Worm (Caenorhabditis elegans): ENCODE results near the gene nuo-4.

nuo-4 gene

ce11 chrIII:7152569-7152968 lies 6.0 kb downstream of the nuo-4 start:
- peak; percentile 37 for TF ChIP-seq nhr-23 (tag; optimal IDR thresholded peaks at IDR 0.05)
- no peak for TF ChIP-seq tbx-2 (tag; optimal IDR thresholded peaks at IDR 0.05)

DNA sequence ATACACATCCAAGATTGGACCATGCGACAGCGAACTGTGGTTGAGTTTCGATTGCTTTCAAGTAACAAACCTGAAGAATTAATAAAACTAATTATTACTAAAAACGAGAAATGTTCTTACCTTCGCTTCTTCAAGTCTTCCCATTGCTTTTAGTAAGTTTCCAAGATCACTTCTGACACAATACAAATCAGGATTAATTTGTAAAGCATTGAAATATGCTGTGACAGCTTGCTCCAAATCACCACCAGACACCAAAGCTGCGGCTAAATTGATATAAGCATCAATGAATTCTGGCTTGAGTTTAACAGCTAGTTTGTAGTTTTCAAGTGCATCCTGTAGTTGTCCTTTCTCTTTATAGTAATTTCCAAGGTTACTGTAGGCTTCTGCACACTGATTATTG lies 8.4 kb downstream of the nuo-4 start:
- TF ChIP-seq nhr-76 (tag; optimal IDR thresholded peaks at IDR 0.05) (no peak), fos-1 (tag; optimal IDR thresholded peaks at IDR 0.05) (no peak), ceh-82 (tag; optimal IDR thresholded peaks at IDR 0.05) (no peak), tbx-2 (tag; optimal IDR thresholded peaks at IDR 0.05) (no peak), elt-2 (tag; optimal IDR thresholded peaks at IDR 0.05) (no peak), aly-2 (tag; optimal IDR thresholded peaks at IDR 0.05) (no peak)

DNA sequence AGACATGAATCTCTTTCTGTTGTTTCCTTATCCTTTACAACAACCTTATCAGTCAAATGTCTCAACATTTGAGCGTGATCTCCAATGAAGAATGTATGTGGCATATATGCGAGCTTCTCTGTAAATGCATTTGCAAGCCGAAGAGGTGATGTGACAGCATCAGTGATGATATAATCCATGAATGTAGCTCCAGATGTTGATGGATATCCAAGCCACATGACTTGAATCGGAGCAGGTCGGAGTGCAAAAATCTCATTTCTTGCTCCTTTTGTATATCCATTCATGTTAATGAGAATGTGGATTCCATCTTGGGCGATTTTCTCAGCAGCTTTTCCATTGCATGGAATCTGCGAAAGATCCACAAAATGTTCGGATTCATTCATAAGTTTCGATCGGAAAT lies 10.4 kb downstream of the nuo-4 start:
- TF ChIP-seq lin-15B (tag; optimal IDR thresholded peaks at IDR 0.05) (no peak), nhr-11 (tag; optimal IDR thresholded peaks at IDR 0.05) (no peak)

- TF ChIP-seq nhr-67 (tag; optimal IDR thresholded peaks at IDR 0.05) (no peak), nhr-23 (tag; optimal IDR thresholded peaks at IDR 0.05) (no peak), aly-2 (tag; optimal IDR thresholded peaks at IDR 0.05) (no peak), ama-1 (optimal IDR thresholded peaks at IDR 0.05) (no peak), sea-2 (GFP tag; optimal IDR thresholded peaks at IDR 0.05) (no peak), egl-27 (tag; optimal IDR thresholded peaks at IDR 0.05) (no peak), skn-1 (tag; optimal IDR thresholded peaks at IDR 0.05) (no peak), nhr-237 (tag; optimal IDR thresholded peaks at IDR 0.05) (no peak), R02D3.7 (tag; optimal IDR thresholded peaks at IDR 0.05) (no peak)
Measured at ce11 chrIII:7146341-7146740, 12.3 kb downstream of the nuo-4 start.

DNA sequence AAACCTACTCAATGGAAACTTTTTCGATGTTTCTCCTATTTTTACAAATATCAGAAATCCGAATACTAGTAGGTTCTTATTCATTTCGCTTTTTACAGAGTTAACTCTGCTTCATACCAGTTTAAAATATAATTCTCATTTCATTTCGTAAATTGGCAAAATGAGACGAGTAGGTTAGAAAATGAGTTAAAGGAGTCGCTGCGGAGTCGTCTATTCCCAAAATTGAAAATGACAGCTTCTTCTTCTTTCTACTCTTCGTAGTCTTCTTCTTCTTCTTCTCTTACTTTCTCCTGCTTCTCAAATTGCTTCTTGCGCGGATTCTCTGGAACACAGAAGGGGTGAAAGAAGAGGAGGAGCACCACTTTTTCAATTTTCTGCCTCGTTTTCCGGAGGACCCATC lies 13.9 kb downstream of the nuo-4 start, which contains the start of gene glr-2:
Gene glr-2, minus strand, starts transcription at position 211 of the 400 bp plus-strand sequence.
- no peak for TF ChIP-seq aly-2 (tag; optimal IDR thresholded peaks at IDR 0.05)
- no peak for TF ChIP-seq mml-1 (tag; optimal IDR thresholded peaks at IDR 0.05)
- TF ChIP-seq hmg-11 (tag; optimal IDR thresholded peaks at IDR 0.05) = no peak
- TF ChIP-seq zag-1 (tag; optimal IDR thresholded peaks at IDR 0.05) = no peak
- TF ChIP-seq fkh-2 (tag; optimal IDR thresholded peaks at IDR 0.05) = no peak
- TF ChIP-seq ceh-82 (tag; optimal IDR thresholded peaks at IDR 0.05) = no peak
- no peak for TF ChIP-seq sea-2 (GFP tag; optimal IDR thresholded peaks at IDR 0.05)
- TF ChIP-seq elt-1 (tag; optimal IDR thresholded peaks at IDR 0.05) = no peak
- no peak for TF ChIP-seq jun-1 (tag; optimal IDR thresholded peaks at IDR 0.05)
- TF ChIP-seq pqm-1 (tag; optimal IDR thresholded peaks at IDR 0.05) = no peak
- TF ChIP-seq pha-4 (tag; optimal IDR thresholded peaks at IDR 0.05) = no peak
- no peak for TF ChIP-seq nhr-12 (tag; optimal IDR thresholded peaks at IDR 0.05)
- TF ChIP-seq nhr-76 (tag; optimal IDR thresholded peaks at IDR 0.05) = no peak

DNA sequence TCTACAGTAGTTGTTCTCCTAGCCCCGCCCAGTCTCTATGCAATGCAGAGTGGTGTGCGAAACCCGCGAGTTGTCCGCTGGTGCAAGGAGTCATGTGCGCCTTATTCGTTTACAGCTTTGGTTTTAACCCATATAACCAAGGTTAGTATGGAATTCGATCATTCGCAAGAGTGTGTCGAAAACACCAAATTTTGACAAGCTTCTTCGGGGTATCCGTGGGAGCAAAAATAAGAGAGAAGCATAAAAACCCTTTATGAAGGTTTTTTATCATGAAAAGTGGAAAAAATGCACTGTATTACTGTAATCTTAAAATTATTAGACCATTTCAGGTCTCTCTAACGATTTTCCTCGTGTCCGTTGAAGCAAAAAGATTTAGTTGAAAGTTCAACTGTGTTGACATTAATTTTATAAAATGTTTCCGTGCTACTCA lies 16.4 kb downstream of the nuo-4 start:
- TF ChIP-seq lin-15B (tag; optimal IDR thresholded peaks at IDR 0.05) (no peak), ceh-82 (tag; optimal IDR thresholded peaks at IDR 0.05) (no peak), snpc-4 (tag; optimal IDR thresholded peaks at IDR 0.05) (peak; percentile 97), nhr-25 (tag; optimal IDR thresholded peaks at IDR 0.05) (peak; percentile 11), nfya-1 (tag; optimal IDR thresholded peaks at IDR 0.05; ENCODE audit: insufficient read depth) (peak; percentile 43), ceh-28 (tag; optimal IDR thresholded peaks at IDR 0.05) (no peak), ama-1 (optimal IDR thresholded peaks at IDR 0.05) (peak; percentile 76), pqm-1 (tag; optimal IDR thresholded peaks at IDR 0.05) (peak; percentile 45), unc-62 (GFP tag; optimal IDR thresholded peaks at IDR 0.05) (no peak), elt-2 (tag; optimal IDR thresholded peaks at IDR 0.05) (peak; percentile 26)

DNA sequence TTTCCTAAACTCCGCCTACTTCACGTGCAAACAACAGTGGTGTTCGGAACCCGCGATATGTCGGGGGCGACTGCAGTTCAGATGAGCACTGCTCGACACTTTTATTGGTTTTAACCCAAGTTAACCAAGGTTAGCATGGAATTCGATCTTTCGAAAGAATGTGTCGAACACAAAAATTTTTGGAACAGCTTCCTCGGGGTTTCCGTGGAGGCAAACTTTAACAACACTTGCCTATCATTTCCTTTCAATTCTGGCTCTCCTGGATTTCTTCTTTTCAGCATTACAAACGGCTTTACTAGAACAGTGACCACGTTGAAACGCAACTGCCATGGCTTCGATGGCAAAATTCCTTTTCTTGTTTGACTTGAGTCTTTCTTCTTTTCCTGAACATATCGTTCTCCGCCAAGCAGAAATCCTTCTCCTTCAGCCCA lies 17.3 kb downstream of the nuo-4 start:
- TF ChIP-seq skn-1 (tag; optimal IDR thresholded peaks at IDR 0.05) (peak; percentile 36), R02D3.7 (tag; optimal IDR thresholded peaks at IDR 0.05) (peak; percentile 31), unc-62 (GFP tag; optimal IDR thresholded peaks at IDR 0.05) (no peak), nhr-11 (tag; optimal IDR thresholded peaks at IDR 0.05) (no peak), nhr-237 (tag; optimal IDR thresholded peaks at IDR 0.05) (no peak), elt-1 (tag; optimal IDR thresholded peaks at IDR 0.05) (no peak), aly-2 (tag; optimal IDR thresholded peaks at IDR 0.05) (no peak), nhr-77 (tag; optimal IDR thresholded peaks at IDR 0.05) (peak; percentile 62), lsy-12 (tag; optimal IDR thresholded peaks at IDR 0.05) (peak; percentile 55), nhr-12 (tag; optimal IDR thresholded peaks at IDR 0.05) (no peak), elt-2 (tag; optimal IDR thresholded peaks at IDR 0.05) (peak; percentile 80), tbx-2 (tag; optimal IDR thresholded peaks at IDR 0.05) (no peak), ztf-4 (tag; optimal IDR thresholded peaks at IDR 0.05) (no peak), snpc-4 (tag; optimal IDR thresholded peaks at IDR 0.05) (peak; percentile 98), pha-4 (tag; optimal IDR thresholded peaks at IDR 0.05) (peak; percentile 51), pqm-1 (tag; optimal IDR thresholded peaks at IDR 0.05) (peak; percentile 62), nfya-1 (tag; optimal IDR thresholded peaks at IDR 0.05; ENCODE audit: insufficient read depth) (peak; percentile 61), egl-27 (tag; optimal IDR thresholded peaks at IDR 0.05) (peak; percentile 78), lin-15B (tag; optimal IDR thresholded peaks at IDR 0.05) (peak; percentile 8), jun-1 (tag; optimal IDR thresholded peaks at IDR 0.05) (no peak), fkh-2 (tag; optimal IDR thresholded peaks at IDR 0.05) (no peak), ceh-28 (tag; optimal IDR thresholded peaks at IDR 0.05) (peak; percentile 42), sea-2 (GFP tag; optimal IDR thresholded peaks at IDR 0.05) (no peak), eor-1 (tag; optimal IDR thresholded peaks at IDR 0.05) (no peak), elt-3 (tag; optimal IDR thresholded peaks at IDR 0.05) (peak in 1 of 3 experiments; percentile 3), egl-5 (tag; optimal IDR thresholded peaks at IDR 0.05) (no peak), ama-1 (optimal IDR thresholded peaks at IDR 0.05) (peak; percentile 91)

All from whole organism, L3 larva.